Worm (Caenorhabditis elegans) whole organism, young adult: Measurements from ENCODE around the gene F26A1.3.
A peak's percentile ranks its signal among the peaks of the same experiment; 100 is the strongest.

Experiments
- B0261.1 ChIP-seq: sonication (generic microtip); optimal IDR thresholded peaks from 2 replicates; lab custom pipeline; 2016; ENCODE audit warnings: mild to moderate bottlenecking, missing genetic modification characterization, moderate library complexity, missing compliant biosample characterization
- D2030.7 ChIP-seq: fragments of 200-800 bp; sonication (Bioruptor generic); IDR thresholded peaks from 2 replicates; pipeline ENCODE4 v1.3.6; 2022; ENCODE audit warnings: missing genetic modification reagents, missing genetic modification characterization, missing compliant biosample characterization
- F33H1.4 ChIP-seq: fragments of 200-800 bp; sonication (Bioruptor generic); IDR thresholded peaks from 2 replicates; pipeline ENCODE4 v1.3.6; 2022; ENCODE audit warnings: missing genetic modification reagents, missing genetic modification characterization, missing compliant biosample characterization
- F55B11.4 ChIP-seq: sonication (generic microtip); optimal IDR thresholded peaks from 2 replicates; lab custom pipeline; 2016; ENCODE audit warnings: missing compliant biosample characterization, missing genetic modification characterization, borderline replicate concordance; ENCODE audit not compliant: insufficient read depth
- F57A8.1 ChIP-seq: fragments of 200-800 bp; sonication (Bioruptor generic); optimal IDR thresholded peaks from 2 replicates; lab custom pipeline; 2018; ENCODE audit warnings: mild to moderate bottlenecking, missing genetic modification characterization, moderate library complexity, missing compliant biosample characterization
- K12H6.12 ChIP-seq: fragments of 200-800 bp; sonication (Bioruptor generic); optimal IDR thresholded peaks from 2 replicates; lab custom pipeline; 2018; ENCODE audit warnings: mild to moderate bottlenecking, missing genetic modification characterization, missing compliant biosample characterization
- Y53G8AR.9 ChIP-seq: fragments of 200-800 bp; sonication (Bioruptor generic); conservative IDR thresholded peaks from 2 replicates; pipeline ENCODE4 v1.3.6; 2022; ENCODE audit warnings: missing genetic modification reagents, missing genetic modification characterization, missing compliant biosample characterization
- akir-1 ChIP-seq: fragments of 200-800 bp; sonication (Bioruptor generic); optimal IDR thresholded peaks from 2 replicates; lab custom pipeline; 2018; ENCODE audit warnings: mild to moderate bottlenecking, missing genetic modification characterization, moderate library complexity, missing compliant biosample characterization
- ama-1 ChIP-seq, 3 experiments: fragments of 150-350 bp in 1 of 3; sonication (generic microtip) in 2 of 3; optimal IDR thresholded peaks; 2 replicates each; lab custom pipeline; 2014 to 2018; ENCODE audit warnings: missing biosample characterization in 2 of 3, missing genetic modification characterization in 2 of 3, missing genetic modification reagents in 2 of 3
- aptf-2 ChIP-seq: fragments of 200-800 bp; sonication (Bioruptor generic); conservative IDR thresholded peaks from 2 replicates; pipeline ENCODE4 v1.3.6; 2022; ENCODE audit warnings: missing genetic modification reagents, missing genetic modification characterization, missing compliant biosample characterization
- attf-5 ChIP-seq: fragments of 200-800 bp; sonication (Bioruptor generic); optimal IDR thresholded peaks from 2 replicates; lab custom pipeline; 2018; ENCODE audit warnings: mild to moderate bottlenecking, missing genetic modification characterization, missing compliant biosample characterization
- attf-6 ChIP-seq: fragments of 200-800 bp; sonication (Bioruptor generic); IDR thresholded peaks from 2 replicates; pipeline ENCODE4 v1.3.6; 2022; ENCODE audit warnings: missing genetic modification reagents, missing genetic modification characterization, missing compliant biosample characterization
- bed-1 ChIP-seq: fragments of 200-800 bp; sonication (Bioruptor generic); IDR thresholded peaks from 2 replicates; pipeline ENCODE4 v1.3.6; 2022; ENCODE audit warnings: missing genetic modification reagents, missing genetic modification characterization, missing compliant biosample characterization
- cebp-1 ChIP-seq, 2 experiments: fragments of 200-800 bp in 1 of 2; sonication (Bioruptor generic) in 1 of 2; sonication (generic microtip) in 1 of 2; IDR thresholded peaks in 1 of 2; optimal IDR thresholded peaks in 1 of 2; 2 replicates each; pipeline versions ENCODE4 v1.3.6 to Lab custom; 2017 to 2022; ENCODE audit warnings: missing compliant biosample characterization in 2 of 2, missing genetic modification characterization in 2 of 2, mild to moderate bottlenecking in 1 of 2, missing genetic modification reagents in 1 of 2, moderate library complexity in 1 of 2
- cebp-2 ChIP-seq: fragments of 200-800 bp; sonication (Bioruptor generic); IDR thresholded peaks from 2 replicates; pipeline ENCODE4 v1.3.6; 2022; ENCODE audit warnings: missing genetic modification characterization, missing compliant biosample characterization
- ceh-27 ChIP-seq: fragments of 200-800 bp; sonication (Bioruptor generic); optimal IDR thresholded peaks from 2 replicates; lab custom pipeline; 2018; ENCODE audit warnings: mild to moderate bottlenecking, missing genetic modification characterization, moderate library complexity, missing compliant biosample characterization
- ceh-79 ChIP-seq: sonication (generic microtip); optimal IDR thresholded peaks from 2 replicates; lab custom pipeline; 2017; ENCODE audit warnings: mild to moderate bottlenecking, missing genetic modification characterization, missing compliant biosample characterization
- egl-44 ChIP-seq: fragments of 200-800 bp; sonication (Bioruptor generic); IDR thresholded peaks from 2 replicates; pipeline ENCODE4 v1.3.6; 2022; ENCODE audit warnings: missing genetic modification reagents, missing genetic modification characterization, missing compliant biosample characterization
- ets-4 ChIP-seq: fragments of 200-800 bp; sonication (Bioruptor generic); optimal IDR thresholded peaks from 2 replicates; lab custom pipeline; 2018; ENCODE audit warnings: mild to moderate bottlenecking, missing genetic modification characterization, missing compliant biosample characterization
- gei-17 ChIP-seq: fragments of 200-800 bp; sonication (Bioruptor generic); optimal IDR thresholded peaks from 2 replicates; lab custom pipeline; 2018; ENCODE audit warnings: mild to moderate bottlenecking, missing genetic modification characterization, missing compliant biosample characterization
- him-1 ChIP-seq: sonication (generic microtip); optimal IDR thresholded peaks from 2 replicates; lab custom pipeline; 2016; ENCODE audit warnings: missing genotype, missing genetic modification reagents, missing genetic modification characterization, missing compliant biosample characterization
- hmg-1.2 ChIP-seq: fragments of 200-800 bp; sonication (Bioruptor generic); IDR thresholded peaks from 2 replicates; pipeline ENCODE4 v1.3.6; 2022; ENCODE audit warnings: missing genetic modification reagents, missing genetic modification characterization, missing compliant biosample characterization
- hsf-1 ChIP-seq: fragments of 200-800 bp; sonication (Bioruptor generic); IDR thresholded peaks from 2 replicates; pipeline ENCODE4 v1.3.6; 2022; ENCODE audit warnings: missing genetic modification reagents, missing genetic modification characterization, missing compliant biosample characterization
- let-607 ChIP-seq, 2 experiments: fragments of 200-800 bp in 1 of 2; sonication (Bioruptor generic) in 1 of 2; sonication (generic microtip) in 1 of 2; optimal IDR thresholded peaks; 2 replicates each; lab custom pipeline; 2016 to 2018; ENCODE audit warnings: mild to moderate bottlenecking in 2 of 2, missing compliant biosample characterization in 2 of 2, missing genetic modification characterization in 2 of 2, moderate library complexity in 2 of 2, missing genotype in 1 of 2
- lin-35 ChIP-seq, 3 experiments: fragments of 150-350 bp in 2 of 3; sonication (generic microtip) in 1 of 3; optimal IDR thresholded peaks; 2 replicates each; lab custom pipeline; 2014 to 2018; ENCODE audit warnings: missing biosample characterization in 3 of 3, missing genetic modification characterization in 3 of 3, missing genetic modification reagents in 3 of 3
- lin-40 ChIP-seq: sonication (generic microtip); optimal IDR thresholded peaks from 2 replicates; lab custom pipeline; 2016; ENCODE audit warnings: missing genetic modification characterization, mild to moderate bottlenecking, missing compliant biosample characterization, missing genotype, missing genetic modification reagents
- madf-3 ChIP-seq: fragments of 200-800 bp; sonication (Bioruptor generic); IDR thresholded peaks from 2 replicates; pipeline ENCODE4 v1.3.6; 2022; ENCODE audit warnings: missing genetic modification reagents, missing genetic modification characterization, missing compliant biosample characterization
- madf-8 ChIP-seq: fragments of 200-800 bp; sonication (Bioruptor generic); conservative IDR thresholded peaks from 2 replicates; pipeline ENCODE4 v1.3.6; 2022; ENCODE audit warnings: missing genetic modification reagents, missing genetic modification characterization, missing compliant biosample characterization
- mxl-1 ChIP-seq: sonication (generic microtip); optimal IDR thresholded peaks from 2 replicates; lab custom pipeline; 2016; ENCODE audit warnings: missing genetic modification characterization, missing compliant biosample characterization
- nfya-2 ChIP-seq: fragments of 200-800 bp; sonication (Bioruptor generic); IDR thresholded peaks from 2 replicates; pipeline ENCODE4 v1.3.6; 2022; ENCODE audit warnings: missing genetic modification reagents, missing genetic modification characterization, missing compliant biosample characterization
- nfyb-1 ChIP-seq: fragments of 200-800 bp; sonication (Bioruptor generic); IDR thresholded peaks from 2 replicates; pipeline ENCODE4 v1.3.6; 2022; ENCODE audit warnings: missing genetic modification reagents, missing genetic modification characterization, missing compliant biosample characterization
- nhr-120 ChIP-seq: fragments of 200-800 bp; sonication (Bioruptor generic); IDR thresholded peaks from 2 replicates; pipeline ENCODE4 v1.3.6; 2022; ENCODE audit warnings: missing genetic modification characterization, missing compliant biosample characterization
- nhr-179 ChIP-seq: sonication (generic microtip); optimal IDR thresholded peaks from 2 replicates; lab custom pipeline; 2016; ENCODE audit warnings: mild to moderate bottlenecking, missing genetic modification characterization, missing compliant biosample characterization
- nhr-90 ChIP-seq: sonication (generic microtip); optimal IDR thresholded peaks from 2 replicates; lab custom pipeline; 2016; ENCODE audit warnings: missing genotype, mild to moderate bottlenecking, missing genetic modification characterization, missing compliant biosample characterization
- rcor-1 ChIP-seq: fragments of 200-800 bp; sonication (Bioruptor generic); IDR thresholded peaks from 2 replicates; pipeline ENCODE4 v1.3.6; 2022; ENCODE audit warnings: missing genetic modification reagents, missing genetic modification characterization, missing compliant biosample characterization
- unc-130 ChIP-seq: sonication (generic microtip); optimal IDR thresholded peaks from 2 replicates; lab custom pipeline; 2016; ENCODE audit warnings: missing genetic modification reagents, missing genetic modification characterization, missing compliant biosample characterization
- zim-3 ChIP-seq: sonication (generic microtip); optimal IDR thresholded peaks from 2 replicates; lab custom pipeline; 2017; ENCODE audit warnings: mild to moderate bottlenecking, missing genetic modification characterization, moderate library complexity, missing compliant biosample characterization
- ztf-18 ChIP-seq: sonication (generic microtip); optimal IDR thresholded peaks from 2 replicates; lab custom pipeline; 2016; ENCODE audit warnings: missing genotype, mild to moderate bottlenecking, missing genetic modification characterization, missing compliant biosample characterization
- ztf-6 ChIP-seq: fragments of 200-800 bp; sonication (Bioruptor generic); IDR thresholded peaks from 2 replicates; pipeline ENCODE4 v1.3.6; 2022; ENCODE audit warnings: missing genetic modification reagents, missing genetic modification characterization, missing compliant biosample characterization

F26A1.3 gene

ce11 chrIII:4837429-4837828 lies 10.7 kb downstream of the F26A1.3 start, which contains the start of the genes acbp-7 and F26A1.19:
Gene acbp-7 (plus strand): TSS chrIII:4837729.
Gene F26A1.19 (plus strand): TSS chrIII:4837731.
- TF ChIP-seq ztf-18 (tag; lab: Kevin White, UChicago) (no peak), mxl-1 (tag; lab: Kevin White, UChicago) (no peak), nhr-120 (no peak), gei-17 (GFP tag; lab: Kevin White, UChicago) (no peak), madf-8 (GFP tag; lab: Robert Waterston, UW) (no peak), lin-40 (no peak), F33H1.4 (GFP tag; lab: Robert Waterston, UW) (no peak), F55B11.4 (tag; lab: Kevin White, UChicago) (no peak), akir-1 (no peak), B0261.1 (tag; lab: Kevin White, UChicago) (no peak), cebp-2 (GFP tag; lab: Robert Waterston, UW) (no peak), him-1 (tag; lab: Kevin White, UChicago) (no peak), egl-44 (GFP tag; lab: Robert Waterston, UW) (no peak), zim-3 (tag; lab: Kevin White, UChicago) (no peak), nfyb-1 (no peak), attf-6 (GFP tag; lab: Robert Waterston, UW) (no peak), nhr-179 (tag; lab: Kevin White, UChicago) (no peak), rcor-1 (no peak), F57A8.1 (GFP tag; lab: Kevin White, UChicago) (no peak)

ce11 chrIII:4842173-4842572 lies 15.5 kb downstream of the F26A1.3 start, which contains the start of gene clec-156:
Gene clec-156 (minus strand): TSS chrIII:4842273.
- TF ChIP-seq nfya-2 (no peak), nfyb-1 (no peak), nhr-90 (tag; lab: Kevin White, UChicago) (no peak), aptf-2 (GFP tag; lab: Robert Waterston, UW) (no peak), unc-130 (GFP tag; lab: Kevin White, UChicago) (no peak)

DNA sequence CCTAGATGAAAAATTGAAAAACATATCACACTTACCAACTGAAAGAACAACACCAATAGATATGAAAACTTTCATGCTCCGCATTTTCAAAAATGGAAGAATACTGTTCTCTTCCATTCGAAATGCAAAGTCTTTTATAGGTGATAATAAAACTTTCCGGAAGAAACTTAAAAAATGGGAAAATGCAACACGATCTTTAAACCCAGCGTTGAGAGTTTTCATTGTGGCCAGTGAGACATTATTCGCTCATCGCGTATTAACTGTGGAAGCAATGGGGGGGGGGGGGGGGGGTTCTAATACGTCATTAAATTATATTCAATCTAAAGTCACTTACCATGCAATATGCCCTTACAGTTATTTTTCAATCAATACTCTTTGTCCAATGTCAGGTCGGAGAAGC lies 17.6 kb downstream of the F26A1.3 start, which contains the start of the genes clec-157 and fkh-5:
Gene clec-157 (minus strand): TSS at position 101 of the 400 bp plus-strand sequence.
Gene fkh-5 (plus strand): TSS at position 336 of the 400 bp plus-strand sequence.
- TF ChIP-seq aptf-2 (GFP tag; lab: Robert Waterston, UW) (no peak), ceh-79 (no peak), lin-35 (GFP tag; optimal IDR thresholded peaks at IDR 0.05; lab: Kevin White, UChicago) (no peak), ama-1 (optimal IDR thresholded peaks at IDR 0.05; lab: Kevin White, UChicago) (no peak), ama-1 (GFP tag; optimal IDR thresholded peaks at IDR 0.05; lab: Kevin White, UChicago) (no peak)
- TF ChIP-seq, all 124 proteins: peak for 0

DNA sequence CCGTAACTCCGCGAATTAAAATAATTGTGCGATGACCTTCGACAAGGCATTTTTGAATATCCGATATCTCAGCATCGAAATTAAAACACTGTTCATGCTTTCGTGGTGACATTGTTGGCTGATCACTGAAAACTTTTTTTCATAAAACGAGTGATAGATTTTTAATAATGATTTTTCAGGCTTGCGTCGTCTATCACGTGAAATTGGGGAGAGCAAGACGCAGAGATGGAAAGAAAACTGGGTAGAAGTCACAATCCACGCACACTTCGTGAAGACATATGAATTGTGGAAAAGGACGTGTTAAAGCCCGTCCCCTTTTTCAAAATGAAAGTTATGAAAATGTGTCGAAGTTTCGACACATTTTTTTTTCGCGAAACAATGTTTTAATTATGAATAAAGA lies 23.0 kb downstream of the F26A1.3 start, which contains the start of gene nonu-1:
Gene nonu-1 (minus strand): TSS at position 169 of the 400 bp plus-strand sequence.
- no peak for TF ChIP-seq hsf-1 (GFP tag; lab: Robert Waterston, UW)
- TF ChIP-seq ceh-27 (GFP tag; lab: Kevin White, UChicago) = no peak
- no peak for TF ChIP-seq bed-1 (GFP tag; lab: Robert Waterston, UW)
- no peak for TF ChIP-seq ets-4 (GFP tag; lab: Kevin White, UChicago)
- no peak for TF ChIP-seq lin-35 (GFP tag; optimal IDR thresholded peaks at IDR 0.05; lab: Kevin White, UChicago)
- TF ChIP-seq D2030.7 (GFP tag; lab: Robert Waterston, UW) = no peak
- TF ChIP-seq attf-5 = peak; percentile 37
- no peak for TF ChIP-seq Y53G8AR.9 (GFP tag; lab: Robert Waterston, UW)
- TF ChIP-seq cebp-1 (GFP tag; IDR thresholded peaks at IDR 0.05; lab: Robert Waterston, UW) = no peak
- no peak for TF ChIP-seq cebp-1 (tag; optimal IDR thresholded peaks at IDR 0.05; lab: Kevin White, UChicago)
- TF ChIP-seq let-607 (tag; optimal IDR thresholded peaks at IDR 0.05; lab: Kevin White, UChicago) = peak in 1 of 2 experiments; percentile 25
- peak; percentile 32; the same call in 1 of the 2 replicates for TF ChIP-seq hmg-1.2 (GFP tag; lab: Robert Waterston, UW)
- no peak for TF ChIP-seq madf-3 (GFP tag; lab: Robert Waterston, UW)
- no peak for TF ChIP-seq ztf-6 (GFP tag; lab: Robert Waterston, UW)
- no peak for TF ChIP-seq K12H6.12 (tag; lab: Kevin White, UChicago)
